Worm (Caenorhabditis elegans) whole organism, L1 larva: ENCODE data around the gene F21C10.11.
A peak's percentile ranks its signal among the peaks of the same experiment; 100 is the strongest.

ENCODE experiments used
- C16A3.4 ChIP-seq: fragments of 150-350 bp; optimal IDR thresholded peaks from 2 replicates; lab custom pipeline; 2014; ENCODE audit warnings: missing biosample characterization, missing genetic modification characterization
- F16B12.6 ChIP-seq: fragments of 150-350 bp; optimal IDR thresholded peaks from 2 replicates; lab custom pipeline; 2014; ENCODE audit warnings: missing biosample characterization, missing genetic modification characterization
- ama-1 ChIP-seq: fragments of 150-350 bp; optimal IDR thresholded peaks from 2 replicates; lab custom pipeline; 2014
- blmp-1 ChIP-seq: fragments of 150-350 bp; optimal IDR thresholded peaks from 2 replicates; lab custom pipeline; 2014; ENCODE audit warnings: missing biosample characterization, missing genetic modification characterization
- ceh-63 ChIP-seq: fragments of 200-800 bp; sonication (Bioruptor generic); optimal IDR thresholded peaks from 2 replicates; lab custom pipeline; 2018; ENCODE audit warnings: mild to moderate bottlenecking, missing genetic modification characterization, missing compliant biosample characterization
- ceh-8 ChIP-seq: fragments of 200-800 bp; sonication (Bioruptor generic); optimal IDR thresholded peaks from 2 replicates; lab custom pipeline; 2018; ENCODE audit warnings: mild to moderate bottlenecking, missing genetic modification characterization, moderate library complexity, missing compliant biosample characterization
- ceh-88 ChIP-seq: fragments of 200-800 bp; sonication (Bioruptor generic); IDR thresholded peaks from 2 replicates; pipeline ENCODE4 v1.3.6; 2022; ENCODE audit warnings: missing genetic modification characterization, missing compliant biosample characterization
- ceh-90 ChIP-seq: sonication (generic microtip); optimal IDR thresholded peaks from 2 replicates; lab custom pipeline; 2016; ENCODE audit warnings: missing genetic modification characterization, missing compliant biosample characterization
- elt-2 ChIP-seq: sonication (generic microtip); optimal IDR thresholded peaks from 2 replicates; lab custom pipeline; 2016; ENCODE audit warnings: missing genetic modification characterization, mild to moderate bottlenecking, inconsistent platforms, missing compliant biosample characterization, missing genetic modification reagents
- elt-3 ChIP-seq, 6 experiments: fragments of 150-350 bp in 1 of 6; sonication (generic microtip); optimal IDR thresholded peaks; 2 replicates each; lab custom pipeline; 2017 to 2018; ENCODE audit warnings: missing biosample characterization in 6 of 6, missing genetic modification characterization in 6 of 6, inconsistent platforms in 1 of 6
- ets-5 ChIP-seq: fragments of 200-800 bp; sonication (Bioruptor generic); IDR thresholded peaks from 2 replicates; pipeline ENCODE4 v1.3.6; 2022; ENCODE audit warnings: missing genetic modification characterization, missing compliant biosample characterization
- fkh-10 ChIP-seq: sonication (generic microtip); optimal IDR thresholded peaks from 2 replicates; lab custom pipeline; 2017; ENCODE audit warnings: missing biosample characterization, missing genetic modification reagents, missing genetic modification characterization
- fos-1 ChIP-seq: fragments of 150-350 bp; optimal IDR thresholded peaks from 2 replicates; lab custom pipeline; 2014; ENCODE audit warnings: missing biosample characterization, missing genetic modification characterization
- hpl-2 ChIP-seq: fragments of 150-350 bp; optimal IDR thresholded peaks from 2 replicates; lab custom pipeline; 2014; ENCODE audit warnings: missing biosample characterization, missing genetic modification reagents, missing genetic modification characterization
- irx-1 ChIP-seq: sonication (generic microtip); optimal IDR thresholded peaks from 2 replicates; lab custom pipeline; 2016; ENCODE audit warnings: missing genetic modification characterization, missing compliant biosample characterization
- lin-13 ChIP-seq: fragments of 150-350 bp; optimal IDR thresholded peaks from 2 replicates; lab custom pipeline; 2014; ENCODE audit warnings: missing biosample characterization, missing genetic modification reagents, missing genetic modification characterization
- lin-14 ChIP-seq: fragments of 200-800 bp; sonication (Bioruptor generic); optimal IDR thresholded peaks from 2 replicates; lab custom pipeline; 2018; ENCODE audit warnings: mild to moderate bottlenecking, missing genetic modification characterization, moderate library complexity, missing compliant biosample characterization
- lin-35 ChIP-seq, 2 experiments: fragments of 150-350 bp; optimal IDR thresholded peaks; 2 replicates each; lab custom pipeline; 2014; ENCODE audit warnings: missing biosample characterization in 2 of 2, missing genetic modification characterization in 2 of 2, missing genetic modification reagents in 2 of 2
- lir-3 ChIP-seq: sonication (generic microtip); optimal IDR thresholded peaks from 2 replicates; lab custom pipeline; 2016; ENCODE audit warnings: mild to moderate bottlenecking, missing genetic modification characterization, moderate library complexity, missing compliant biosample characterization; ENCODE audit not compliant: poor library complexity
- lsy-2 ChIP-seq, 2 experiments: fragments of 150-350 bp; optimal IDR thresholded peaks; 2 replicates each; lab custom pipeline; 2014; ENCODE audit warnings: missing biosample characterization in 2 of 2, missing genetic modification characterization in 2 of 2
- mep-1 ChIP-seq: fragments of 150-350 bp; optimal IDR thresholded peaks from 2 replicates; lab custom pipeline; 2014; ENCODE audit warnings: missing biosample characterization, missing genetic modification characterization
- nhr-11 ChIP-seq: fragments of 150-350 bp; optimal IDR thresholded peaks from 2 replicates; lab custom pipeline; 2014; ENCODE audit warnings: missing biosample characterization, missing genetic modification characterization
- nhr-12 ChIP-seq: sonication (generic microtip); optimal IDR thresholded peaks from 2 replicates; lab custom pipeline; 2017; ENCODE audit warnings: missing biosample characterization, missing genetic modification characterization
- nhr-19 ChIP-seq: fragments of 200-800 bp; sonication (Bioruptor generic); conservative IDR thresholded peaks from 2 replicates; pipeline ENCODE4 v1.3.6; 2022; ENCODE audit warnings: missing genetic modification characterization, missing compliant biosample characterization
- nhr-20 ChIP-seq: sonication (generic microtip); optimal IDR thresholded peaks from 2 replicates; lab custom pipeline; 2016; ENCODE audit warnings: mild to moderate bottlenecking, missing genetic modification characterization, missing compliant biosample characterization
- nhr-28 ChIP-seq: fragments of 150-350 bp; optimal IDR thresholded peaks from 2 replicates; lab custom pipeline; 2014; ENCODE audit warnings: missing biosample characterization, missing genetic modification characterization
- nhr-47 ChIP-seq: sonication (generic microtip); optimal IDR thresholded peaks from 2 replicates; lab custom pipeline; 2016; ENCODE audit warnings: mild to moderate bottlenecking, missing genetic modification characterization, moderate library complexity, missing compliant biosample characterization
- nhr-71 ChIP-seq: sonication (generic microtip); optimal IDR thresholded peaks from 2 replicates; lab custom pipeline; 2016; ENCODE audit warnings: mild to moderate bottlenecking, missing genetic modification characterization, moderate library complexity, missing compliant biosample characterization
- nhr-76 ChIP-seq: sonication (generic microtip); optimal IDR thresholded peaks from 2 replicates; lab custom pipeline; 2017; ENCODE audit warnings: missing biosample characterization, missing genetic modification characterization
- nhr-85 ChIP-seq: sonication (generic microtip); peaks from one replicate; lab custom pipeline; 2016; ENCODE audit warnings: missing genetic modification characterization, inconsistent platforms, missing compliant biosample characterization
- nhr-90 ChIP-seq: sonication (generic microtip); optimal IDR thresholded peaks from 2 replicates; lab custom pipeline; 2016; ENCODE audit warnings: mild to moderate bottlenecking, missing genetic modification characterization, missing compliant biosample characterization; ENCODE audit not compliant: poor library complexity
- pqm-1 ChIP-seq: sonication (generic microtip); optimal IDR thresholded peaks from 3 replicates; lab custom pipeline; 2017; ENCODE audit warnings: missing biosample characterization, missing genetic modification characterization
- rnt-1 ChIP-seq: sonication (generic microtip); optimal IDR thresholded peaks from 2 replicates; lab custom pipeline; 2016; ENCODE audit warnings: mild to moderate bottlenecking, missing genetic modification characterization, moderate library complexity, missing compliant biosample characterization
- skn-1 ChIP-seq: fragments of 150-350 bp; optimal IDR thresholded peaks from 2 replicates; lab custom pipeline; 2014; ENCODE audit warnings: missing biosample characterization, missing genetic modification characterization
- snpc-4 ChIP-seq: fragments of 150-350 bp; optimal IDR thresholded peaks from 2 replicates; lab custom pipeline; 2014; ENCODE audit warnings: missing biosample characterization, missing genetic modification characterization
- snu-23 ChIP-seq: sonication (generic microtip); optimal IDR thresholded peaks from 2 replicates; lab custom pipeline; 2016; ENCODE audit warnings: missing genetic modification characterization, missing compliant biosample characterization
- sox-4 ChIP-seq: sonication (generic microtip); optimal IDR thresholded peaks from 2 replicates; lab custom pipeline; 2016; ENCODE audit warnings: missing genetic modification characterization, missing compliant biosample characterization
- tbx-2 ChIP-seq: sonication (generic microtip); optimal IDR thresholded peaks from 2 replicates; lab custom pipeline; 2016; ENCODE audit warnings: missing genetic modification characterization, missing compliant biosample characterization
- unc-86 ChIP-seq: sonication (generic microtip); optimal IDR thresholded peaks from 2 replicates; lab custom pipeline; 2016; ENCODE audit warnings: missing genetic modification characterization, missing compliant biosample characterization
- vab-15 ChIP-seq: sonication (generic microtip); optimal IDR thresholded peaks from 2 replicates; lab custom pipeline; 2017; ENCODE audit warnings: missing genotype, mild to moderate bottlenecking, missing genetic modification characterization, missing compliant biosample characterization
- xbp-1 ChIP-seq: sonication (generic microtip); optimal IDR thresholded peaks from 2 replicates; lab custom pipeline; 2016; ENCODE audit warnings: missing genetic modification characterization, missing compliant biosample characterization
- zag-1 ChIP-seq: fragments of 150-350 bp; optimal IDR thresholded peaks from 2 replicates; lab custom pipeline; 2014; ENCODE audit warnings: missing biosample characterization, missing genetic modification characterization

F21C10.11 gene

ce11 chrV:9123186-9123585 lies at the start of gene F21C10.11:
Gene F21C10.11, plus strand, starts transcription at chrV:9123486.
- TF ChIP-seq nhr-11 (tag; lab: Kevin White, UChicago) (no peak), ceh-63 (GFP tag; lab: Kevin White, UChicago) (no peak), F16B12.6 (no peak), sox-4 (tag; lab: Kevin White, UChicago) (no peak), elt-2 (tag; lab: Kevin White, UChicago) (no peak), snu-23 (GFP tag; lab: Kevin White, UChicago) (no peak), lin-14 (GFP tag; lab: Kevin White, UChicago) (no peak), fos-1 (tag; lab: Kevin White, UChicago) (no peak), zag-1 (tag; lab: Kevin White, UChicago) (no peak), elt-3 (tag; optimal IDR thresholded peaks at IDR 0.05; lab: Kevin White, UChicago) (no peak), nhr-76 (no peak), pqm-1 (no peak), vab-15 (tag; lab: Kevin White, UChicago) (no peak), lir-3 (tag; lab: Kevin White, UChicago) (no peak), nhr-12 (tag; lab: Kevin White, UChicago) (no peak), nhr-47 (no peak), nhr-90 (tag; lab: Kevin White, UChicago) (no peak), rnt-1 (tag; lab: Kevin White, UChicago) (no peak), ets-5 (no peak)

- TF ChIP-seq nhr-20 (tag; lab: Kevin White, UChicago) (peak; percentile 43), nhr-19 (GFP tag; lab: Robert Waterston, UW) (peak; percentile 21), ceh-88 (GFP tag; lab: Robert Waterston, UW) (no peak), elt-3 (tag; optimal IDR thresholded peaks at IDR 0.05; lab: Kevin White, UChicago) (peak in 1 of 6 experiments; percentile 25), hpl-2 (GFP tag; lab: Kevin White, UChicago) (no peak), ceh-8 (GFP tag; lab: Kevin White, UChicago) (no peak), tbx-2 (peak; percentile 38), lin-14 (GFP tag; lab: Kevin White, UChicago) (peak; percentile 17), unc-86 (no peak), ets-5 (no peak), nhr-85 (tag; lab: Kevin White, UChicago) (peak; percentile 68), lsy-2 (tag; optimal IDR thresholded peaks at IDR 0.05; lab: Kevin White, UChicago) (peak in 1 of 2 experiments; percentile 40), xbp-1 (tag; lab: Kevin White, UChicago) (no peak), mep-1 (peak; percentile 24), blmp-1 (tag; lab: Kevin White, UChicago) (peak; percentile 30), snpc-4 (tag; lab: Kevin White, UChicago) (no peak), C16A3.4 (tag; lab: Kevin White, UChicago) (peak; percentile 31), nhr-11 (tag; lab: Kevin White, UChicago) (no peak), elt-2 (tag; lab: Kevin White, UChicago) (peak; percentile 21), nhr-71 (peak; percentile 38), lin-13 (GFP tag; lab: Kevin White, UChicago) (peak; percentile 11), nhr-90 (tag; lab: Kevin White, UChicago) (peak; percentile 15), snu-23 (GFP tag; lab: Kevin White, UChicago) (peak; percentile 29), fkh-10 (GFP tag; lab: Kevin White, UChicago) (no peak), ceh-90 (tag; lab: Kevin White, UChicago) (no peak), irx-1 (tag; lab: Kevin White, UChicago) (no peak), skn-1 (no peak), nhr-28 (tag; lab: Kevin White, UChicago) (no peak), lin-35 (GFP tag; optimal IDR thresholded peaks at IDR 0.05; lab: Kevin White, UChicago) (peak in 1 of 2 experiments; percentile 28), ama-1 (lab: Kevin White, UChicago) (peak; percentile 64), nhr-47 (peak; percentile 19)
These were observed 48.9 kb upstream of the F21C10.11 start for ce11 chrV:9074360-9074834.
